Fruit fly (Drosophila melanogaster) whole organism, embryonic: ENCODE measurements around the gene CG5196.

Source experiments
- CG10366 ChIP-seq: fragments of 200-800 bp; sonication (Bioruptor generic); IDR thresholded peaks from 2 replicates; pipeline ENCODE4 v1.3.6; 2022; ENCODE audit warnings: missing biosample characterization, missing genetic modification characterization
- CG11093 ChIP-seq: fragments of 200-800 bp; sonication (Bioruptor generic); IDR thresholded peaks from 3 replicates; pipeline ENCODE4 v1.3.6; 2022; ENCODE audit warnings: missing biosample characterization, missing genetic modification characterization
- CG13296 ChIP-seq: fragments of 200-800 bp; sonication (Bioruptor generic); optimal IDR thresholded peaks from 3 replicates; lab custom pipeline; 2018; ENCODE audit warnings: missing biosample characterization, mild to moderate bottlenecking, missing genetic modification characterization
- CG16815 ChIP-seq: fragments of 200-800 bp; sonication (Bioruptor generic); optimal IDR thresholded peaks from 3 replicates; lab custom pipeline; 2017; ENCODE audit warnings: missing biosample characterization, mild to moderate bottlenecking, missing genetic modification characterization
- CG16863 ChIP-seq: fragments of 200-800 bp; sonication (Bioruptor generic); optimal IDR thresholded peaks from 3 replicates; lab custom pipeline; 2016; ENCODE audit warnings: missing biosample characterization, missing genetic modification characterization
- CG17186 ChIP-seq: fragments of 200-800 bp; sonication (Bioruptor generic); optimal IDR thresholded peaks from 3 replicates; lab custom pipeline; 2017; ENCODE audit warnings: missing biosample characterization, missing genetic modification reagents, missing genetic modification characterization
- CG1792 ChIP-seq: fragments of 200-800 bp; sonication (Bioruptor generic); optimal IDR thresholded peaks from 2 replicates; lab custom pipeline; 2016; ENCODE audit warnings: missing biosample characterization, missing genetic modification characterization
- CG18599 ChIP-seq: fragments of 200-800 bp; sonication (Bioruptor generic); optimal IDR thresholded peaks from 3 replicates; lab custom pipeline; 2017; ENCODE audit warnings: missing biosample characterization, missing genetic modification characterization, mild to moderate bottlenecking, moderate library complexity, missing genetic modification reagents
- CG2199 ChIP-seq: fragments of 200-800 bp; sonication (Bioruptor generic); IDR thresholded peaks from 3 replicates; pipeline ENCODE4 v1.3.6; 2022; ENCODE audit warnings: missing biosample characterization, missing genetic modification characterization
- CG31441 ChIP-seq: fragments of 200-800 bp; sonication (Bioruptor generic); IDR thresholded peaks from 2 replicates; pipeline ENCODE4 v1.3.6; 2022; ENCODE audit warnings: missing biosample characterization, missing genetic modification characterization
- CG42726 ChIP-seq: fragments of 200-800 bp; sonication (Bioruptor generic); IDR thresholded peaks from 2 replicates; pipeline ENCODE4 v1.3.6; 2022; ENCODE audit warnings: missing biosample characterization, missing genetic modification characterization; ENCODE audit not compliant: partially characterized antibody
- CG7372 ChIP-seq: fragments of 200-800 bp; sonication (Bioruptor generic); IDR thresholded peaks from 2 replicates; pipeline ENCODE4 v1.3.6; 2022; ENCODE audit warnings: missing biosample characterization, missing genetic modification characterization
- CG7963 ChIP-seq: fragments of 200-800 bp; sonication (Bioruptor generic); IDR thresholded peaks from 3 replicates; pipeline ENCODE4 v1.3.6; 2022; ENCODE audit warnings: missing biosample characterization, missing genetic modification characterization; ENCODE audit not compliant: partially characterized antibody
- CG9215 ChIP-seq: fragments of 200-800 bp; sonication (Bioruptor generic); IDR thresholded peaks from 2 replicates; pipeline ENCODE4 v1.3.6; 2022; ENCODE audit warnings: missing biosample characterization, missing genetic modification characterization
- CG9437 ChIP-seq: fragments of 200-800 bp; sonication (Bioruptor generic); optimal IDR thresholded peaks from 2 replicates; lab custom pipeline; 2018; ENCODE audit warnings: missing biosample characterization, mild to moderate bottlenecking, missing genetic modification characterization
- Camta ChIP-seq: fragments of 200-800 bp; sonication (Bioruptor generic); optimal IDR thresholded peaks from 2 replicates; lab custom pipeline; 2016; ENCODE audit warnings: missing biosample characterization, missing genetic modification characterization
- Chrac-16 ChIP-seq: fragments of 200-800 bp; sonication (Bioruptor generic); optimal IDR thresholded peaks from 3 replicates; lab custom pipeline; 2016; ENCODE audit warnings: missing biosample characterization, missing genetic modification characterization
- D ChIP-seq, 2 experiments: fragments of 200-800 bp in 1 of 2; fragments of >200 bp in 1 of 2; sonication (Bioruptor generic) in 1 of 2; optimal IDR thresholded peaks; 2 replicates in 1 of 2; 3 replicates in 1 of 2; lab custom pipeline; 2017; ENCODE audit warnings: mild to moderate bottlenecking in 1 of 2, missing biosample characterization in 1 of 2, missing genetic modification characterization in 1 of 2, missing genetic modification reagents in 1 of 2
- Doc2 ChIP-seq: fragments of 200-800 bp; sonication (Bioruptor generic); IDR thresholded peaks from 2 replicates; pipeline ENCODE4 v1.3.6; 2022; ENCODE audit warnings: missing biosample characterization, missing genetic modification characterization
- GATAe ChIP-seq: fragments of 200-800 bp; sonication (Bioruptor generic); conservative IDR thresholded peaks from 2 replicates; pipeline ENCODE4 v1.3.6; 2022; ENCODE audit warnings: missing biosample characterization, missing genetic modification characterization
- Hand ChIP-seq: fragments of 200-800 bp; sonication (Bioruptor generic); optimal IDR thresholded peaks from 2 replicates; lab custom pipeline; 2017; ENCODE audit warnings: mild to moderate bottlenecking, missing biosample characterization, missing genetic modification reagents, missing genetic modification characterization
- HmgD ChIP-seq: fragments of 200-800 bp; sonication (Bioruptor generic); optimal IDR thresholded peaks from 3 replicates; lab custom pipeline; 2016; ENCODE audit warnings: missing biosample characterization, missing genetic modification characterization
- Hmr ChIP-seq: fragments of 200-800 bp; sonication (Bioruptor generic); optimal IDR thresholded peaks from 3 replicates; lab custom pipeline; 2017; ENCODE audit warnings: mild to moderate bottlenecking, missing biosample characterization, missing genetic modification reagents, missing genetic modification characterization
- Jarid2 ChIP-seq: fragments of 200-800 bp; sonication (Bioruptor generic); optimal IDR thresholded peaks from 3 replicates; lab custom pipeline; 2017; ENCODE audit warnings: mild to moderate bottlenecking, missing biosample characterization, missing genetic modification reagents, missing genetic modification characterization
- MBD-R2 ChIP-seq: fragments of 200-800 bp; sonication (Bioruptor generic); IDR thresholded peaks from 2 replicates; pipeline ENCODE4 v1.3.6; 2022; ENCODE audit warnings: missing biosample characterization, missing genetic modification characterization
- Optix ChIP-seq: fragments of 200-800 bp; sonication (Bioruptor generic); IDR thresholded peaks from 3 replicates; pipeline ENCODE4 v1.3.6; 2022; ENCODE audit warnings: missing biosample characterization, missing genetic modification characterization
- Pdp1 ChIP-seq, 2 experiments: fragments of 200-800 bp; sonication (Bioruptor generic); optimal IDR thresholded peaks; 3 replicates each; lab custom pipeline; 2016; ENCODE audit warnings: missing biosample characterization in 2 of 2, missing genetic modification characterization in 2 of 2, mild to moderate bottlenecking in 1 of 2, moderate library complexity in 1 of 2
- Poxn ChIP-seq: fragments of 200-800 bp; sonication (Bioruptor generic); IDR thresholded peaks from 2 replicates; pipeline ENCODE4 v1.3.6; 2022; ENCODE audit warnings: missing biosample characterization, missing genetic modification characterization
- Scr ChIP-seq: fragments of 200-800 bp; sonication (Bioruptor generic); IDR thresholded peaks from 2 replicates; pipeline ENCODE4 v1.3.6; 2022; ENCODE audit warnings: missing biosample characterization, missing genetic modification characterization; ENCODE audit not compliant: partially characterized antibody
- Sox100B ChIP-seq: fragments of 200-800 bp; sonication (Bioruptor generic); optimal IDR thresholded peaks from 3 replicates; lab custom pipeline; 2018; ENCODE audit warnings: missing biosample characterization, mild to moderate bottlenecking, missing genetic modification characterization
- ap ChIP-seq: fragments of 200-800 bp; sonication (Bioruptor generic); IDR thresholded peaks from 2 replicates; pipeline ENCODE4 v1.3.6; 2022; ENCODE audit warnings: missing biosample characterization, missing genetic modification characterization
- bbx ChIP-seq: fragments of 200-800 bp; sonication (Bioruptor generic); IDR thresholded peaks from 2 replicates; pipeline ENCODE4 v1.3.6; 2022; ENCODE audit warnings: missing biosample characterization, missing genetic modification characterization; ENCODE audit not compliant: partially characterized antibody
- bowl ChIP-seq: fragments of 200-800 bp; sonication (Bioruptor generic); IDR thresholded peaks from 2 replicates; pipeline ENCODE4 v1.3.6; 2022; ENCODE audit warnings: missing biosample characterization, missing genetic modification characterization
- cg ChIP-seq: fragments of 200-800 bp; sonication (Bioruptor generic); optimal IDR thresholded peaks from 3 replicates; lab custom pipeline; 2019; ENCODE audit warnings: missing biosample characterization, mild to moderate bottlenecking, missing genetic modification characterization, moderate library complexity
- ewg ChIP-seq: fragments of 200-800 bp; sonication (Bioruptor generic); optimal IDR thresholded peaks from 3 replicates; lab custom pipeline; 2017; ENCODE audit warnings: mild to moderate bottlenecking, missing biosample characterization, missing genetic modification reagents, missing genetic modification characterization
- gcm ChIP-seq: fragments of 200-800 bp; sonication (Bioruptor generic); optimal IDR thresholded peaks from 2 replicates; lab custom pipeline; 2019; ENCODE audit warnings: missing biosample characterization, mild to moderate bottlenecking, missing genetic modification characterization, moderate library complexity
- gsb ChIP-seq: fragments of 200-800 bp; sonication (Bioruptor generic); IDR thresholded peaks from 2 replicates; pipeline ENCODE4 v1.3.6; 2022; ENCODE audit warnings: missing biosample characterization, missing genetic modification characterization
- hb ChIP-seq: fragments of 200-800 bp; sonication (Bioruptor generic); IDR thresholded peaks from 3 replicates; pipeline ENCODE4 v1.3.6; 2022; ENCODE audit warnings: missing biosample characterization, missing genetic modification characterization; ENCODE audit not compliant: partially characterized antibody
- ind ChIP-seq: fragments of 200-800 bp; sonication (Bioruptor generic); optimal IDR thresholded peaks from 3 replicates; lab custom pipeline; 2016; ENCODE audit warnings: missing biosample characterization, missing genetic modification characterization
- inv ChIP-seq: fragments of 200-800 bp; sonication (Bioruptor generic); IDR thresholded peaks from 2 replicates; pipeline ENCODE4 v1.3.6; 2022; ENCODE audit warnings: missing biosample characterization, missing genetic modification characterization; ENCODE audit not compliant: partially characterized antibody
- ken ChIP-seq: fragments of 200-800 bp; sonication (Bioruptor generic); IDR thresholded peaks from 3 replicates; pipeline ENCODE4 v1.3.6; 2022; ENCODE audit warnings: missing biosample characterization, missing genetic modification characterization
- prd ChIP-seq, 3 experiments: fragments of >200 bp in 2 of 3; fragments of 200-800 bp in 1 of 3; sonication (Bioruptor generic) in 1 of 3; optimal IDR thresholded peaks in 2 of 3; IDR thresholded peaks in 1 of 3; 2 replicates in 2 of 3; 3 replicates in 1 of 3; pipeline versions ENCODE4 v1.3.6 to Lab custom; 2017 to 2022; ENCODE audit warnings: missing biosample characterization in 1 of 3, missing genetic modification characterization in 1 of 3
- ssp ChIP-seq: fragments of 200-800 bp; sonication (Bioruptor generic); IDR thresholded peaks from 2 replicates; pipeline ENCODE4 v1.3.6; 2022; ENCODE audit warnings: missing biosample characterization, missing genetic modification characterization
- sug ChIP-seq: fragments of 200-800 bp; optimal IDR thresholded peaks from 2 replicates; lab custom pipeline; 2019; ENCODE audit warnings: missing biosample characterization, mild to moderate bottlenecking, missing genetic modification characterization, moderate library complexity
- wor ChIP-seq: fragments of 200-800 bp; sonication (Bioruptor generic); IDR thresholded peaks from 2 replicates; pipeline ENCODE4 v1.3.6; 2022; ENCODE audit warnings: missing biosample characterization, missing genetic modification characterization
- zf30C ChIP-seq: fragments of 200-800 bp; sonication (Bioruptor generic); optimal IDR thresholded peaks from 3 replicates; lab custom pipeline; 2018; ENCODE audit warnings: missing biosample characterization, mild to moderate bottlenecking, missing genetic modification characterization
- zfh1 ChIP-seq: fragments of 200-800 bp; sonication (Bioruptor generic); IDR thresholded peaks from 3 replicates; pipeline ENCODE4 v1.3.6; 2022; ENCODE audit warnings: missing biosample characterization, missing genetic modification characterization

Gene CG5196

DNA sequence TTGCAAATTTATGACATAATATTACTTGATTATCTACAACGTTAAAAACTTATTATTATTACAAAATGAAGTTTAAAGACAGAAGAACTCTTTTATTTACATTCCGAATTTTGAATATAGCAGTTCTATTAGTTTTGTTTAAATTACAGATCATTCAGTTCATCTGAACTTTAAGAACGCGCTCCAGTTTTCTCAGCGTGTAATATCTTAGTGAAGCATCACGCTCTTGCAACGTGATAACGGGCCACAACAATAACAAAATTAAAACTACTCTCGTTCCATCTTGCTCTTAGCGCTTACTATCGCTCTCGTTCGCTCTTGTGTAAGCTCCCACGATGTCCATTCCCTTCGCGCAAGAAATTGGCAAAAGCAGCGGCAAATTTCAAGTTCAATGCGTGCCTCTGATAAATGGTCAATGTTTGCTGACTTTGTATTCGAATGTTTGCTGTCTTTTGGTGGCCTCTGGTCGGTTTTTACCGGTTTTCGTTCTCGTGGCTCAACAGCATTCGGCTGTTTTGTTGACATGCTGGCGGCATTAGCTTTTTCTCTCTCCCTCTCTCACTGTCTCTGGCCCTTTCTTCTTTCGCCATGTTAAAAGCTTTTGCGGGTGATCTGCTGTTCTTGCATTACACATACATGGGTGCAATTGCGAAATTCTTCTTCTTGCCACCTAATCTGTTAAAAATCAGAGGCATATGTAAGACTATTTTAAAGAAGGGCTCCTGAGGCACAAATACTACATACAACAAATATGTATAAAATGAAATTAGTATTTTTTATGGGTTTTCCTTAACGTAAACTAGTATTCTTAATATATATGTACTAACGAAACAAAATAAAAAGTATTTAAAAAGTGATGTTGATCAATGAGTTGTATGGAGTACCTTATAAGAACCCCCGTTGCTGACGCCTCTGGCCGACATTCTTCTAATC lies 34.8 kb downstream of the CG5196 start (continued):
- TF ChIP-seq CG9437 (GFP tag; lab: Kevin White, UChicago) (no peak), ind (GFP tag; lab: Kevin White, UChicago) (peak; percentile 39), Scr (GFP tag; lab: Robert Waterston, UW) (no peak), ssp (GFP tag; lab: Robert Waterston, UW) (no peak), bowl (GFP tag; lab: Robert Waterston, UW) (no peak), CG18599 (GFP tag; lab: Kevin White, UChicago) (peak; percentile 67), Pdp1 (GFP tag; optimal IDR thresholded peaks at IDR 0.05; lab: Kevin White, UChicago) (peak in 1 of 2 experiments; percentile 27), Hmr (GFP tag; lab: Kevin White, UChicago) (peak; percentile 49), CG7963 (no peak), D (optimal IDR thresholded peaks at IDR 0.05; lab: Kevin White, UChicago) (no peak), D (GFP tag; optimal IDR thresholded peaks at IDR 0.05; lab: Kevin White, UChicago) (no peak), hb (no peak), gcm (GFP tag; lab: Kevin White, UChicago) (no peak), inv (GFP tag; lab: Robert Waterston, UW) (no peak), sug (tag; lab: Kevin White, UChicago) (peak; percentile 6), Hand (GFP tag; lab: Kevin White, UChicago) (peak; percentile 4), CG1792 (GFP tag; lab: Kevin White, UChicago) (no peak), gsb (no peak), CG11093 (GFP tag; lab: Robert Waterston, UW) (no peak), bbx (GFP tag; lab: Robert Waterston, UW) (no peak), CG16815 (GFP tag; lab: Kevin White, UChicago) (peak; percentile 15), CG10366 (GFP tag; lab: Robert Waterston, UW) (no peak), Sox100B (GFP tag; lab: Kevin White, UChicago) (peak; percentile 17), Jarid2 (GFP tag; lab: Kevin White, UChicago) (no peak), HmgD (no peak), ken (no peak), Optix (GFP tag; lab: Robert Waterston, UW) (no peak), prd (optimal IDR thresholded peaks at IDR 0.05; lab: Kevin White, UChicago) (no peak), prd (GFP tag; IDR thresholded peaks at IDR 0.05; lab: Robert Waterston, UW) (peak; percentile 16; the same call in 1 of the 3 replicates), CG2199 (no peak), CG16863 (GFP tag; lab: Kevin White, UChicago) (no peak), zfh1 (no peak), CG17186 (GFP tag; lab: Kevin White, UChicago) (no peak), CG7372 (GFP tag; lab: Robert Waterston, UW) (no peak), cg (GFP tag; lab: Kevin White, UChicago) (peak; percentile 9), CG9215 (peak; percentile 61), Doc2 (GFP tag; lab: Robert Waterston, UW) (no peak), CG13296 (GFP tag; lab: Kevin White, UChicago) (peak; percentile 9), CG31441 (GFP tag; lab: Robert Waterston, UW) (peak; percentile 24; the same call in 1 of the 2 replicates), zf30C (GFP tag; lab: Kevin White, UChicago) (peak; percentile 51), ap (GFP tag; lab: Robert Waterston, UW) (no peak), wor (GFP tag; lab: Robert Waterston, UW) (no peak), ewg (GFP tag; lab: Kevin White, UChicago) (no peak), CG42726 (GFP tag; lab: Robert Waterston, UW) (no peak), Chrac-16 (no peak), Camta (GFP tag; lab: Kevin White, UChicago) (no peak), Poxn (GFP tag; lab: Robert Waterston, UW) (no peak), MBD-R2 (GFP tag; lab: Robert Waterston, UW) (no peak), GATAe (GFP tag; lab: Robert Waterston, UW) (no peak)
